Worm (Caenorhabditis elegans) whole organism, L4 larva: ENCODE results near the gene flp-23.

Experiments
- hlh-30 ChIP-seq: sonication (generic microtip); optimal IDR thresholded peaks from 2 replicates; lab custom pipeline; 2017; ENCODE audit warnings: antibody characterized with exemption, mild to moderate bottlenecking, missing genetic modification characterization, missing compliant biosample characterization; ENCODE audit not compliant: insufficient read depth
- lsy-2 ChIP-seq, 2 experiments: fragments of 150-350 bp in 1 of 2; sonication (generic microtip) in 1 of 2; optimal IDR thresholded peaks; 2 replicates each; lab custom pipeline; 2014 to 2017; ENCODE audit warnings: missing biosample characterization in 2 of 2, missing genetic modification characterization in 2 of 2
- zag-1 ChIP-seq: fragments of 150-350 bp; optimal IDR thresholded peaks from 2 replicates; lab custom pipeline; 2014; ENCODE audit warnings: missing biosample characterization, missing genetic modification characterization

- TF ChIP-seq hlh-30 (tag; lab: Kevin White, UChicago), result no peak
- no peak for TF ChIP-seq zag-1
- no peak for TF ChIP-seq lsy-2 (tag; optimal IDR thresholded peaks at IDR 0.05; lab: Kevin White, UChicago)
Measured at ce11 chrIII:8620259-8620658, 30.3 kb upstream of the flp-23 start.
